Worm (Caenorhabditis elegans) whole organism, early embryonic: ENCODE data around the gene srd-12.

ENCODE experiments used
- aly-1 ChIP-seq: sonication (generic microtip); optimal IDR thresholded peaks from 2 replicates; lab custom pipeline; 2016; ENCODE audit warnings: missing genetic modification characterization, missing compliant biosample characterization
- ama-1 ChIP-seq: fragments of 150-350 bp; optimal IDR thresholded peaks from 2 replicates; lab custom pipeline; 2014
- ceh-13 ChIP-seq: fragments of 200-800 bp; sonication (Bioruptor generic); optimal IDR thresholded peaks from 2 replicates; lab custom pipeline; 2018; ENCODE audit warnings: mild to moderate bottlenecking, missing genetic modification characterization, missing compliant biosample characterization
- ceh-36 ChIP-seq: sonication (generic microtip); optimal IDR thresholded peaks from 2 replicates; lab custom pipeline; 2016; ENCODE audit warnings: missing genetic modification characterization, inconsistent platforms, missing compliant biosample characterization
- ets-7 ChIP-seq: sonication (generic microtip); optimal IDR thresholded peaks from 2 replicates; lab custom pipeline; 2016; ENCODE audit warnings: missing genotype, missing genetic modification characterization, missing compliant biosample characterization
- flt-1 ChIP-seq: fragments of 200-800 bp; sonication (Bioruptor generic); IDR thresholded peaks from 2 replicates; pipeline ENCODE4 v1.3.6; 2022; ENCODE audit warnings: missing genetic modification characterization, missing compliant biosample characterization
- hmg-4 ChIP-seq: fragments of 200-800 bp; sonication (Bioruptor generic); optimal IDR thresholded peaks from 2 replicates; lab custom pipeline; 2018; ENCODE audit warnings: mild to moderate bottlenecking, missing genetic modification characterization, missing compliant biosample characterization
- hnd-1 ChIP-seq: sonication (generic microtip); optimal IDR thresholded peaks from 2 replicates; lab custom pipeline; 2016; ENCODE audit warnings: missing genetic modification characterization, missing compliant biosample characterization
- pes-1 ChIP-seq: fragments of 200-800 bp; sonication (Bioruptor generic); IDR thresholded peaks from 2 replicates; pipeline ENCODE4 v1.3.6; 2022; ENCODE audit warnings: missing genetic modification reagents, missing genetic modification characterization, missing compliant biosample characterization
- scrt-1 ChIP-seq: fragments of 200-800 bp; sonication (Bioruptor generic); IDR thresholded peaks from 2 replicates; pipeline ENCODE4 v1.3.6; 2022; ENCODE audit warnings: missing genetic modification characterization, missing compliant biosample characterization
- sea-1 ChIP-seq: fragments of 200-800 bp; sonication (Bioruptor generic); conservative IDR thresholded peaks from 2 replicates; pipeline ENCODE4 v1.3.6; 2022; ENCODE audit warnings: missing genetic modification characterization, missing compliant biosample characterization
- tbx-11 ChIP-seq: fragments of 200-800 bp; sonication (Bioruptor generic); IDR thresholded peaks from 2 replicates; pipeline ENCODE4 v1.3.6; 2022; ENCODE audit warnings: missing genetic modification characterization, missing compliant biosample characterization
- tbx-37 ChIP-seq: fragments of 200-800 bp; sonication (Bioruptor generic); conservative IDR thresholded peaks from 2 replicates; pipeline ENCODE4 v1.3.6; 2022; ENCODE audit warnings: missing genetic modification reagents, missing genetic modification characterization, missing compliant biosample characterization
- tra-4 ChIP-seq: sonication (generic microtip); optimal IDR thresholded peaks from 2 replicates; lab custom pipeline; 2017; ENCODE audit warnings: missing genetic modification characterization, missing compliant biosample characterization

DNA sequence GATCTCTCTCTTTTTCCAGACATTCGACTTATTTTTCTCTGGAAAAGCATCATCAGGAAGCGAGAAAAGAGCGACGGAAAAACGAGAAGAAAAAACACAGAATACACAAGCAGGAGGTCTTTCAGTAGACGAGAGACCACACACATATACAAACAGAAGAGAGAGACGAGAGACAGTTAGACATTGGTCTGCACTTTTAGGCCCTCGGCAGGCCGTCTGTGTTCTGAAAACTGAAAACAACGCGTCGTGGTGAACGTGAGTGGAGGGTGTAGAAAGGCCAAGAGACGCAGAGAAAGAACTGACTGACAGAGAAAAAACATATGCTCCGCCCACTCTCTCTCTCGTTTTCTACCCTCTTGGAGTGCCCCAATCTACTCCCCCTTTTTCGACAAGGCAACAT, 47.8 kb downstream of the srd-12 start:
- TF ChIP-seq ama-1 (no peak), scrt-1 (GFP tag; lab: Robert Waterston, UW) (no peak), ets-7 (tag; lab: Kevin White, UChicago) (no peak), hnd-1 (tag; lab: Kevin White, UChicago) (no peak), tra-4 (no peak), tbx-37 (GFP tag; lab: Robert Waterston, UW) (no peak), pes-1 (GFP tag; lab: Robert Waterston, UW) (no peak), sea-1 (GFP tag; lab: Robert Waterston, UW) (no peak), ceh-36 (tag; lab: Kevin White, UChicago) (no peak), flt-1 (GFP tag; lab: Robert Waterston, UW) (no peak), hmg-4 (no peak), tbx-11 (no peak), ceh-13 (no peak), aly-1 (tag; lab: Kevin White, UChicago) (no peak)
